Fruit fly (Drosophila melanogaster) whole organism, embryonic: ENCODE results near the gene CG15208.

ENCODE experiments used
- Atf3 ChIP-seq: fragments of 200-800 bp; sonication (Bioruptor generic); optimal IDR thresholded peaks from 3 replicates; lab custom pipeline; 2016; ENCODE audit warnings: missing biosample characterization, missing genetic modification characterization
- CG10147 ChIP-seq: fragments of 200-800 bp; sonication (Bioruptor generic); optimal IDR thresholded peaks from 2 replicates; lab custom pipeline; 2019; ENCODE audit warnings: missing biosample characterization, mild to moderate bottlenecking, missing genetic modification characterization, moderate library complexity
- CG10274 ChIP-seq: fragments of 200-800 bp; sonication (Bioruptor generic); optimal IDR thresholded peaks from 3 replicates; lab custom pipeline; 2017; ENCODE audit warnings: missing biosample characterization, mild to moderate bottlenecking, missing genetic modification characterization
- CG10321 ChIP-seq: fragments of 200-800 bp; sonication (Bioruptor generic); IDR thresholded peaks from 2 replicates; pipeline ENCODE4 v1.3.6; 2022; ENCODE audit warnings: missing biosample characterization, missing genetic modification characterization
- CG10959 ChIP-seq: fragments of 200-800 bp; sonication (Bioruptor generic); IDR thresholded peaks from 2 replicates; pipeline ENCODE4 v1.3.6; 2022; ENCODE audit warnings: missing biosample characterization, missing genetic modification characterization
- CG12155 ChIP-seq: fragments of 200-800 bp; sonication (Bioruptor generic); optimal IDR thresholded peaks from 3 replicates; lab custom pipeline; 2016; ENCODE audit warnings: missing biosample characterization, missing genetic modification characterization
- CG15073 ChIP-seq: fragments of 200-800 bp; sonication (Bioruptor generic); optimal IDR thresholded peaks from 2 replicates; lab custom pipeline; 2016; ENCODE audit warnings: missing biosample characterization, missing genetic modification characterization
- CG15269 ChIP-seq: fragments of 200-800 bp; sonication (Bioruptor generic); optimal IDR thresholded peaks from 2 replicates; lab custom pipeline; 2018; ENCODE audit warnings: missing biosample characterization, mild to moderate bottlenecking, missing genetic modification characterization, moderate library complexity
- CG15601 ChIP-seq: fragments of 200-800 bp; sonication (Bioruptor generic); optimal IDR thresholded peaks from 3 replicates; lab custom pipeline; 2019; ENCODE audit warnings: missing biosample characterization, mild to moderate bottlenecking, missing genetic modification characterization, moderate library complexity
- CG1602 ChIP-seq: fragments of 200-800 bp; sonication (Bioruptor generic); optimal IDR thresholded peaks from 3 replicates; lab custom pipeline; 2016; ENCODE audit warnings: missing biosample characterization, missing genetic modification characterization
- CG17186 ChIP-seq: fragments of 200-800 bp; sonication (Bioruptor generic); optimal IDR thresholded peaks from 3 replicates; lab custom pipeline; 2017; ENCODE audit warnings: missing biosample characterization, missing genetic modification reagents, missing genetic modification characterization
- CG17328 ChIP-seq: fragments of 200-800 bp; sonication (Bioruptor generic); IDR thresholded peaks from 2 replicates; pipeline ENCODE4 v1.3.6; 2022; ENCODE audit warnings: missing biosample characterization, missing genetic modification characterization
- CG18619 ChIP-seq: fragments of 200-800 bp; sonication (Bioruptor generic); optimal IDR thresholded peaks from 3 replicates; lab custom pipeline; 2017; ENCODE audit warnings: missing biosample characterization, mild to moderate bottlenecking, missing genetic modification characterization
- CG2889 ChIP-seq: fragments of 200-800 bp; sonication (Bioruptor generic); IDR thresholded peaks from 3 replicates; pipeline ENCODE4 v1.3.6; 2022; ENCODE audit warnings: missing biosample characterization, missing genetic modification characterization
- CG34422 ChIP-seq: fragments of 200-800 bp; sonication (Bioruptor generic); IDR thresholded peaks from 3 replicates; pipeline ENCODE4 v1.3.6; 2022; ENCODE audit warnings: missing biosample characterization, missing genetic modification characterization
- CG5180 ChIP-seq: fragments of 200-800 bp; sonication (Bioruptor generic); optimal IDR thresholded peaks from 3 replicates; lab custom pipeline; 2017; ENCODE audit warnings: missing biosample characterization, missing genetic modification characterization, mild to moderate bottlenecking, moderate library complexity, missing genetic modification reagents
- CG6791 ChIP-seq: fragments of 200-800 bp; sonication (Bioruptor generic); IDR thresholded peaks from 3 replicates; pipeline ENCODE4 v1.3.6; 2022; ENCODE audit warnings: missing biosample characterization, missing genetic modification characterization; ENCODE audit not compliant: partially characterized antibody
- CG7372 ChIP-seq: fragments of 200-800 bp; sonication (Bioruptor generic); IDR thresholded peaks from 2 replicates; pipeline ENCODE4 v1.3.6; 2022; ENCODE audit warnings: missing biosample characterization, missing genetic modification characterization
- CG8765 ChIP-seq: fragments of 200-800 bp; sonication (Bioruptor generic); IDR thresholded peaks from 2 replicates; pipeline ENCODE4 v1.3.6; 2022; ENCODE audit warnings: missing biosample characterization, missing genetic modification characterization
- CG9932 ChIP-seq: fragments of 200-800 bp; sonication (Bioruptor generic); IDR thresholded peaks from 2 replicates; pipeline ENCODE4 v1.3.6; 2022; ENCODE audit warnings: missing biosample characterization, missing genetic modification characterization
- CHES-1-like ChIP-seq: fragments of 200-800 bp; sonication (Bioruptor generic); optimal IDR thresholded peaks from 2 replicates; lab custom pipeline; 2016; ENCODE audit warnings: missing biosample characterization, missing genetic modification characterization
- CrebB ChIP-seq: fragments of 200-800 bp; sonication (Bioruptor generic); optimal IDR thresholded peaks from 3 replicates; lab custom pipeline; 2018; ENCODE audit warnings: missing biosample characterization, mild to moderate bottlenecking, missing genetic modification characterization
- Dip2 ChIP-seq: fragments of 200-800 bp; sonication (Bioruptor generic); IDR thresholded peaks from 2 replicates; pipeline ENCODE4 v1.3.6; 2022; ENCODE audit warnings: missing biosample characterization, missing genetic modification characterization
- Ets65A ChIP-seq: fragments of 200-800 bp; sonication (Bioruptor generic); peaks from one replicate; lab custom pipeline; 2016; ENCODE audit warnings: missing biosample characterization, missing genetic modification characterization
- HLH3B ChIP-seq: fragments of 200-800 bp; sonication (Bioruptor generic); IDR thresholded peaks from 2 replicates; pipeline ENCODE4 v1.3.6; 2022; ENCODE audit warnings: missing biosample characterization, missing genetic modification characterization
- Hr78 ChIP-seq, 2 experiments: fragments of 200-800 bp in 1 of 2; fragments of >200 bp in 1 of 2; sonication (Bioruptor generic) in 1 of 2; optimal IDR thresholded peaks; 2 replicates each; lab custom pipeline; 2017 to 2019; ENCODE audit warnings: missing biosample characterization in 2 of 2, missing genetic modification characterization in 2 of 2, mild to moderate bottlenecking in 1 of 2, moderate library complexity in 1 of 2
- Med ChIP-seq: fragments of 200-800 bp; sonication (Bioruptor generic); peaks from one replicate; lab custom pipeline; 2016; ENCODE audit warnings: missing biosample characterization, missing genetic modification characterization, mild to moderate bottlenecking, inconsistent platforms, moderate library complexity
- NFAT ChIP-seq: fragments of 200-800 bp; sonication (Bioruptor generic); IDR thresholded peaks from 2 replicates; pipeline ENCODE4 v1.3.6; 2022; ENCODE audit warnings: missing biosample characterization, missing genetic modification characterization
- Oaz ChIP-seq: fragments of 200-800 bp; sonication (Bioruptor generic); IDR thresholded peaks from 2 replicates; pipeline ENCODE4 v1.3.6; 2022; ENCODE audit warnings: missing biosample characterization, missing genetic modification characterization
- Oli ChIP-seq: fragments of 200-800 bp; sonication (Bioruptor generic); optimal IDR thresholded peaks from 2 replicates; lab custom pipeline; 2018; ENCODE audit warnings: missing biosample characterization, mild to moderate bottlenecking, missing genetic modification characterization, moderate library complexity
- Trl ChIP-seq, 3 experiments: fragments of >200 bp in 2 of 3; fragments of 200-800 bp in 1 of 3; sonication (Bioruptor generic) in 1 of 3; optimal IDR thresholded peaks; 2 replicates in 1 of 3; 3 replicates in 2 of 3; lab custom pipeline; 2016 to 2017; ENCODE audit warnings: missing biosample characterization in 1 of 3, missing genetic modification characterization in 1 of 3
- bbx ChIP-seq: fragments of 200-800 bp; sonication (Bioruptor generic); IDR thresholded peaks from 2 replicates; pipeline ENCODE4 v1.3.6; 2022; ENCODE audit warnings: missing biosample characterization, missing genetic modification characterization; ENCODE audit not compliant: partially characterized antibody
- crc ChIP-seq: fragments of 200-800 bp; sonication (Bioruptor generic); optimal IDR thresholded peaks from 2 replicates; lab custom pipeline; 2016; ENCODE audit warnings: missing biosample characterization, missing genetic modification characterization
- eyg ChIP-seq: fragments of 200-800 bp; sonication (Bioruptor generic); optimal IDR thresholded peaks from 3 replicates; lab custom pipeline; 2016; ENCODE audit warnings: missing biosample characterization, missing genetic modification characterization
- hth ChIP-seq: fragments of >200 bp; optimal IDR thresholded peaks from 2 replicates; lab custom pipeline; 2017; ENCODE audit warnings: inconsistent platforms
- insv ChIP-seq, 2 experiments: fragments of 200-800 bp; sonication (Bioruptor generic); optimal IDR thresholded peaks; 3 replicates each; lab custom pipeline; 2016 to 2018; ENCODE audit warnings: missing biosample characterization in 2 of 2, missing genetic modification characterization in 2 of 2
- jigr1 ChIP-seq: fragments of 200-800 bp; sonication (Bioruptor generic); IDR thresholded peaks from 3 replicates; pipeline ENCODE4 v1.3.6; 2022; ENCODE audit warnings: missing biosample characterization, missing genetic modification characterization
- maf-S ChIP-seq: fragments of 200-800 bp; sonication (Bioruptor generic); optimal IDR thresholded peaks from 2 replicates; lab custom pipeline; 2016; ENCODE audit warnings: missing biosample characterization, missing genetic modification characterization
- mirr ChIP-seq: fragments of 200-800 bp; sonication (Bioruptor generic); optimal IDR thresholded peaks from 3 replicates; lab custom pipeline; 2018; ENCODE audit warnings: missing biosample characterization, mild to moderate bottlenecking, missing genetic modification characterization
- phol ChIP-seq: fragments of 200-800 bp; sonication (Bioruptor generic); optimal IDR thresholded peaks from 3 replicates; lab custom pipeline; 2018; ENCODE audit warnings: missing biosample characterization, mild to moderate bottlenecking, missing genetic modification characterization, moderate library complexity
- pros ChIP-seq: fragments of 200-800 bp; sonication (Bioruptor generic); optimal IDR thresholded peaks from 3 replicates; lab custom pipeline; 2019; ENCODE audit warnings: missing biosample characterization, mild to moderate bottlenecking, missing genetic modification characterization, moderate library complexity
- seq ChIP-seq: fragments of 200-800 bp; sonication (Bioruptor generic); IDR thresholded peaks from 2 replicates; pipeline ENCODE4 v1.3.6; 2022; ENCODE audit warnings: missing biosample characterization, missing genetic modification characterization
- sim ChIP-seq: fragments of 200-800 bp; sonication (Bioruptor generic); IDR thresholded peaks from 2 replicates; pipeline ENCODE4 v1.3.6; 2022; ENCODE audit warnings: missing biosample characterization, missing genetic modification characterization
- stwl ChIP-seq: fragments of 200-800 bp; sonication (Bioruptor generic); optimal IDR thresholded peaks from 3 replicates; lab custom pipeline; 2018; ENCODE audit warnings: missing biosample characterization, mild to moderate bottlenecking, missing genetic modification characterization, moderate library complexity
- vvl ChIP-seq: fragments of 200-800 bp; sonication (Bioruptor generic); IDR thresholded peaks from 2 replicates; pipeline ENCODE4 v1.3.6; 2022; ENCODE audit warnings: missing biosample characterization, missing genetic modification characterization

CG15208 gene

DNA sequence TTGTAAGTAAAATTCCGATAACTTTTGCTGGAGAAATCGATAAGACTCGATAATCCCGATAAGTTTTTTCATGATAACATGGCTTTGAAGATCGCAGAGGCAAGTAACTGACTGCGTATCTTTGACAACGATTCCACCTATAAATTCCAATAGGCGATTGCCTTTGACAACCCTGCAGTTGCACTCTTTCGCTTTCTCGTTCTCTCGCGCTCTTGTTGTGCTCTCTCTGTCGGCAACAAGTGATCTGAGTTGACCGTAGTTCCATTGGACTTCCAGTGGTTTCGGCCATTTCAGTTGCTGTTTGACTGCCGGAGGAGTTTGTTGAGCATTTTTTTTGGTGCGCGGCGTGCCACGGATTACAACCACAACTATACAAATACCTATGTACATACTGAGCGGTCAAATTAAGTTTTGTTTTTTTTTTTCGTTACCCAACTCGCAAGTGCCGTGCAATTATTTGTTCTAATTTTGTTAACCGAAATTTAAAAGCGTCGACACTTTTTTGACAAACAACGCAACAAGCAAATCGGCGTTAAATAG lies 30.9 kb downstream of the CG15208 start, which contains the start of gene Myo10A (continued):
- no peak for TF ChIP-seq CHES-1-like (GFP tag; lab: Kevin White, UChicago)
- TF ChIP-seq jigr1 (GFP tag; lab: Robert Waterston, UW): no peak
- TF ChIP-seq CG6791 (GFP tag; lab: Robert Waterston, UW): 0 out of 3 replicates have a peak, but pooled peaks have one; percentile 40
- TF ChIP-seq CG18619 (GFP tag; lab: Kevin White, UChicago): no peak
- no peak for TF ChIP-seq crc (GFP tag; lab: Kevin White, UChicago)
- TF ChIP-seq Dip2 (GFP tag; lab: Robert Waterston, UW): no peak
- TF ChIP-seq vvl (GFP tag; lab: Robert Waterston, UW): peak; percentile 21; the same call in 1 of the 2 replicates
- TF ChIP-seq CG9932 (GFP tag; lab: Robert Waterston, UW): peak; percentile 37; the same call in 1 of the 2 replicates
- no peak for TF ChIP-seq CG10147 (GFP tag; lab: Kevin White, UChicago)
- no peak for TF ChIP-seq CG1602 (GFP tag; lab: Kevin White, UChicago)
- TF ChIP-seq CG12155 (GFP tag; lab: Kevin White, UChicago): no peak
- no peak for TF ChIP-seq CG8765 (GFP tag; lab: Robert Waterston, UW)
- TF ChIP-seq pros (GFP tag; lab: Kevin White, UChicago): no peak
- no peak for TF ChIP-seq CG15601
- TF ChIP-seq sim (GFP tag; lab: Robert Waterston, UW): no peak
- no peak for TF ChIP-seq Atf3
- peak; percentile 7 for TF ChIP-seq CG5180 (GFP tag; lab: Kevin White, UChicago)
- TF ChIP-seq Trl (optimal IDR thresholded peaks at IDR 0.05; lab: Kevin White, UChicago): peak in 1 of 2 experiments; percentile 72
- TF ChIP-seq Trl (GFP tag; optimal IDR thresholded peaks at IDR 0.05; lab: Kevin White, UChicago): no peak
- no peak for TF ChIP-seq CG2889 (GFP tag; lab: Robert Waterston, UW)
- no peak for TF ChIP-seq hth (lab: Kevin White, UChicago)
- peak; percentile 23 for TF ChIP-seq Ets65A (GFP tag; lab: Kevin White, UChicago)
- TF ChIP-seq CG34422 (GFP tag; lab: Robert Waterston, UW): 0 out of 3 replicates have a peak, but pooled peaks have one; percentile 21
- no peak for TF ChIP-seq CG17328
- no peak for TF ChIP-seq maf-S (GFP tag; lab: Kevin White, UChicago)
- TF ChIP-seq Oli (tag; lab: Kevin White, UChicago): no peak
- peak; percentile 83 for TF ChIP-seq Med
- no peak for TF ChIP-seq Hr78 (GFP tag; optimal IDR thresholded peaks at IDR 0.05; lab: Kevin White, UChicago)
- TF ChIP-seq stwl (tag; lab: Kevin White, UChicago): peak; percentile 39
- no peak for TF ChIP-seq eyg
- TF ChIP-seq bbx (GFP tag; lab: Robert Waterston, UW): 0 out of 2 replicates have a peak, but pooled peaks have one; percentile 31
- no peak for TF ChIP-seq CG10321 (GFP tag; lab: Robert Waterston, UW)
- peak in 1 of 2 experiments; percentile 35 for TF ChIP-seq insv (GFP tag; optimal IDR thresholded peaks at IDR 0.05; lab: Kevin White, UChicago)
- TF ChIP-seq phol (tag; lab: Kevin White, UChicago): no peak
- no peak for TF ChIP-seq CG10959 (GFP tag; lab: Robert Waterston, UW)
- TF ChIP-seq Oaz (GFP tag; lab: Robert Waterston, UW): no peak
- no peak for TF ChIP-seq HLH3B (GFP tag; lab: Robert Waterston, UW)
- no peak for TF ChIP-seq CG7372
- TF ChIP-seq seq: no peak
- TF ChIP-seq NFAT (GFP tag; lab: Robert Waterston, UW): 0 out of 2 replicates have a peak, but pooled peaks have one; percentile 17
- no peak for TF ChIP-seq CG15269 (tag; lab: Kevin White, UChicago)
- no peak for TF ChIP-seq CG10274 (GFP tag; lab: Kevin White, UChicago)
- TF ChIP-seq mirr (GFP tag; lab: Kevin White, UChicago): no peak
- TF ChIP-seq CrebB (tag; lab: Kevin White, UChicago): no peak
- TF ChIP-seq CG17186: no peak
- TF ChIP-seq CG15073 (GFP tag; lab: Kevin White, UChicago): no peak
- TF ChIP-seq, all 482 proteins: peak for 31
